Worm (Caenorhabditis elegans) whole organism, L2 larva: ENCODE data around the gene lin-36.

Source experiments
- C34F6.9 ChIP-seq: fragments of 150-350 bp; optimal IDR thresholded peaks from 2 replicates; lab custom pipeline; 2014; ENCODE audit warnings: missing biosample characterization, missing genetic modification characterization
- R02D3.7 ChIP-seq: fragments of 150-350 bp; optimal IDR thresholded peaks from 2 replicates; lab custom pipeline; 2014; ENCODE audit warnings: missing biosample characterization, missing genetic modification characterization
- Y55F3AM.14 ChIP-seq: fragments of 200-800 bp; sonication (Bioruptor generic); optimal IDR thresholded peaks from 2 replicates; lab custom pipeline; 2018; ENCODE audit warnings: mild to moderate bottlenecking, missing genetic modification characterization, missing compliant biosample characterization
- ZK546.5 ChIP-seq: sonication (generic microtip); optimal IDR thresholded peaks from 2 replicates; lab custom pipeline; 2017; ENCODE audit warnings: missing biosample characterization, missing genetic modification characterization
- aly-2 ChIP-seq: fragments of 150-350 bp; optimal IDR thresholded peaks from 2 replicates; lab custom pipeline; 2014; ENCODE audit warnings: missing biosample characterization, missing genetic modification characterization
- ama-1 ChIP-seq: fragments of 150-350 bp; optimal IDR thresholded peaks from 2 replicates; lab custom pipeline; 2018; ENCODE audit warnings: inconsistent platforms
- ceh-16 ChIP-seq: fragments of 150-350 bp; optimal IDR thresholded peaks from 2 replicates; lab custom pipeline; 2014; ENCODE audit warnings: missing biosample characterization, missing genetic modification characterization
- ceh-82 ChIP-seq: fragments of 150-350 bp; optimal IDR thresholded peaks from 2 replicates; lab custom pipeline; 2014; ENCODE audit warnings: missing biosample characterization, missing genetic modification characterization
- crh-2 ChIP-seq: sonication (generic microtip); optimal IDR thresholded peaks from 2 replicates; lab custom pipeline; 2017; ENCODE audit warnings: missing biosample characterization, missing genetic modification characterization
- dmd-4 ChIP-seq: sonication (generic microtip); optimal IDR thresholded peaks from 2 replicates; lab custom pipeline; 2017; ENCODE audit warnings: missing biosample characterization, missing genetic modification characterization
- fos-1 ChIP-seq: fragments of 150-350 bp; optimal IDR thresholded peaks from 2 replicates; lab custom pipeline; 2014; ENCODE audit warnings: missing biosample characterization, missing genetic modification characterization
- lin-11 ChIP-seq: fragments of 150-350 bp; sonication (generic microtip); optimal IDR thresholded peaks from 2 replicates; lab custom pipeline; 2014; ENCODE audit warnings: missing biosample characterization, missing genetic modification characterization, inconsistent platforms, mixed read lengths
- lsy-2 ChIP-seq, 2 experiments: fragments of 150-350 bp in 1 of 2; sonication (generic microtip) in 1 of 2; optimal IDR thresholded peaks; 2 replicates each; lab custom pipeline; 2014 to 2017; ENCODE audit warnings: missing biosample characterization in 2 of 2, missing genetic modification characterization in 2 of 2
- mab-5 ChIP-seq: fragments of 150-350 bp; optimal IDR thresholded peaks from 2 replicates; lab custom pipeline; 2014; ENCODE audit warnings: missing biosample characterization, missing genetic modification characterization
- mbf-1 ChIP-seq: sonication (generic microtip); optimal IDR thresholded peaks from 2 replicates; lab custom pipeline; 2017; ENCODE audit warnings: missing biosample characterization, missing genetic modification characterization
- mdl-1 ChIP-seq, 2 experiments: fragments of 150-350 bp in 1 of 2; sonication (generic microtip) in 1 of 2; optimal IDR thresholded peaks; 2 replicates each; lab custom pipeline; 2017; ENCODE audit warnings: missing biosample characterization in 2 of 2, missing genetic modification characterization in 2 of 2
- nhr-10 ChIP-seq: sonication (generic microtip); optimal IDR thresholded peaks from 2 replicates; lab custom pipeline; 2017; ENCODE audit warnings: missing biosample characterization, missing genetic modification characterization
- nhr-11 ChIP-seq: fragments of 150-350 bp; optimal IDR thresholded peaks from 2 replicates; lab custom pipeline; 2014; ENCODE audit warnings: missing biosample characterization, missing genetic modification characterization
- nhr-129 ChIP-seq: fragments of 150-350 bp; optimal IDR thresholded peaks from 2 replicates; lab custom pipeline; 2014; ENCODE audit warnings: missing biosample characterization, missing genetic modification characterization
- nhr-21 ChIP-seq: fragments of 150-350 bp; optimal IDR thresholded peaks from 2 replicates; lab custom pipeline; 2014; ENCODE audit warnings: missing biosample characterization, missing genetic modification characterization
- nhr-237 ChIP-seq: fragments of 150-350 bp; optimal IDR thresholded peaks from 2 replicates; lab custom pipeline; 2014; ENCODE audit warnings: missing biosample characterization, missing genetic modification characterization
- nhr-6 ChIP-seq: fragments of 150-350 bp; optimal IDR thresholded peaks from 2 replicates; lab custom pipeline; 2014; ENCODE audit warnings: missing biosample characterization, missing genetic modification characterization
- nhr-77 ChIP-seq: fragments of 150-350 bp; optimal IDR thresholded peaks from 2 replicates; lab custom pipeline; 2014; ENCODE audit warnings: missing biosample characterization, missing genetic modification characterization
- peb-1 ChIP-seq: fragments of 150-350 bp; optimal IDR thresholded peaks from 2 replicates; lab custom pipeline; 2014; ENCODE audit warnings: missing biosample characterization, missing genetic modification characterization
- sem-4 ChIP-seq: fragments of 150-350 bp; optimal IDR thresholded peaks from 2 replicates; lab custom pipeline; 2014; ENCODE audit warnings: missing biosample characterization, missing genetic modification reagents, missing genetic modification characterization
- skn-1 ChIP-seq: sonication (generic microtip); optimal IDR thresholded peaks from 2 replicates; lab custom pipeline; 2017; ENCODE audit warnings: missing biosample characterization, missing genetic modification characterization
- sma-9 ChIP-seq, 2 experiments: fragments of 150-350 bp in 1 of 2; sonication (generic microtip) in 1 of 2; optimal IDR thresholded peaks; 2 replicates each; lab custom pipeline; 2014 to 2016; ENCODE audit warnings: missing genetic modification characterization in 2 of 2, mild to moderate bottlenecking in 1 of 2, missing biosample characterization in 1 of 2, missing compliant biosample characterization in 1 of 2, missing genetic modification reagents in 1 of 2, moderate library complexity in 1 of 2
- unc-39 ChIP-seq: fragments of 150-350 bp; optimal IDR thresholded peaks from 2 replicates; lab custom pipeline; 2014; ENCODE audit warnings: missing biosample characterization, missing genetic modification characterization
- unc-55 ChIP-seq: fragments of 150-350 bp; sonication (generic microtip); optimal IDR thresholded peaks from 3 replicates; lab custom pipeline; 2014; ENCODE audit warnings: missing biosample characterization, missing genetic modification reagents, missing genetic modification characterization
- unc-62 ChIP-seq: fragments of 150-350 bp; optimal IDR thresholded peaks from 2 replicates; lab custom pipeline; 2014; ENCODE audit warnings: missing biosample characterization, missing genetic modification reagents, missing genetic modification characterization
- zag-1 ChIP-seq: fragments of 150-350 bp; optimal IDR thresholded peaks from 2 replicates; lab custom pipeline; 2014; ENCODE audit warnings: missing biosample characterization, missing genetic modification characterization
- ztf-11 ChIP-seq: sonication (generic microtip); optimal IDR thresholded peaks from 2 replicates; lab custom pipeline; 2017; ENCODE audit warnings: missing biosample characterization, missing genetic modification characterization
- ztf-4 ChIP-seq: fragments of 150-350 bp; optimal IDR thresholded peaks from 2 replicates; lab custom pipeline; 2014; ENCODE audit warnings: missing biosample characterization, missing genetic modification characterization

lin-36 gene

DNA sequence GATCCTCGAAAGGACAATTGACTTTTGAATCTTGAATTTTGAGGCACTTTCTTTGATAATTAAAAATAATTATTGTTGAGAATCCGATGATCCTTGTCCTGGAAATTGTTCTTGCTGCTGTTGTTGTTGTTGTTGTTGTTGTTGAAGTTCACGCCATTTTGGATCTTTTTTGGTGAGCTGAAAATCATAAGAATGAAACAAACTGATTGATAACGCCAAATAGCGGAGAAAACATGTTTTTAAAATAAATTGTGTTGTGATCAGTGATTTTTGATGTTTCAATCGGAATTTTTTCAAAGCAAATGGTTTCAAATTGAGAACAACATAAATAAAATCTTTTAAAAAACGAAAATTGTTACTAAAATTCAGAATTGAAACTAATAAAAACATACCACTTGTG is 3.6 kb downstream of the lin-36 start:
- TF ChIP-seq lin-11 (tag; lab: Kevin White, UChicago) (no peak), nhr-21 (tag; lab: Kevin White, UChicago) (no peak), unc-55 (GFP tag; lab: Kevin White, UChicago) (no peak), zag-1 (tag; lab: Kevin White, UChicago) (no peak)

DNA sequence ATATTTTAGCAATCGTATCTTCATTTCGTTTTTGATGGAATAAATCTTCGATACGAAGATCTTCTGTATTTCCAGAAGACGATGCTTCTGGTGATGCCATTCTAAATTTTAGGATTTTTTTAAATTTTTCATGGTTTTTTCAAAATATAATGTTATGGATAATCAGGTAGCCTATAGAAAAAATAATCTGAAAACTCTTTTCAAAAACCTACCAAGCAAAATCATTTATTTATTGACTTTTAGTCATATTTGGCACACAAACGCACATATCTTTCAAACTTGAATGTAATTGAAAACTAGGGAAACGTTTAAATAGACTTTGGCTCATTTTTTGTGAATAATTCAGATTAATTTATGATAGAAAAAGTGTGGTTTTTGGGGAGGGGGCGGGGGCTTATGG is 4.2 kb downstream of the lin-36 start, which contains the start of gene F44B9.5:
Gene F44B9.5, minus strand, starts transcription at position 101 of the 400 bp plus-strand sequence.
- TF ChIP-seq nhr-129 (tag; lab: Kevin White, UChicago) (no peak), unc-62 (GFP tag; lab: Kevin White, UChicago) (no peak), dmd-4 (tag; lab: Kevin White, UChicago) (no peak), unc-55 (GFP tag; lab: Kevin White, UChicago) (no peak), mab-5 (tag; lab: Kevin White, UChicago) (no peak), lin-11 (tag; lab: Kevin White, UChicago) (no peak), unc-39 (no peak), ceh-16 (tag; lab: Kevin White, UChicago) (no peak), Y55F3AM.14 (GFP tag; lab: Kevin White, UChicago) (no peak), sma-9 (GFP tag; optimal IDR thresholded peaks at IDR 0.05; lab: Kevin White, UChicago) (no peak), sma-9 (tag; optimal IDR thresholded peaks at IDR 0.05; lab: Kevin White, UChicago) (no peak), ztf-4 (tag; lab: Kevin White, UChicago) (no peak), mdl-1 (tag; optimal IDR thresholded peaks at IDR 0.05; lab: Kevin White, UChicago) (no peak), ama-1 (no peak), peb-1 (tag; lab: Kevin White, UChicago) (no peak), ceh-82 (tag; lab: Kevin White, UChicago) (no peak), aly-2 (tag; lab: Kevin White, UChicago) (no peak)

DNA sequence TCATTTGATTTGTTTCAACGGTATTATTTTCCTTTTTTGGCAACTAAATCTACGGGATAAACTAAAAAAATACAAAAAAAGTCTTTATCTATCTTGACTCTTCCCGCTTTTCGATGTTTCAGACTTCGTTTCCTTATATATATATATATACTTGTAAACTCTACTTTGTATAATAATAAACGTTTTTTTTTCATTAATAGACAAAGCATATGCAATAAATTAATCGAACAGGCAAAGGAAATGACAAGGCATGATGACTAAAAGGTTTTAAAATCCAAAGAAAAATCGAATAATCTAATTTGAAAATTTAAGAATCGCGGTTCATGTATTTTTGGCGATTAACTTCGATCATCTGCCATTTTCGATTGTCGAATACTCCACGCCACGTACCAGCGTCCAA is 7.1 kb downstream of the lin-36 start:
- TF ChIP-seq sma-9 (GFP tag; optimal IDR thresholded peaks at IDR 0.05; lab: Kevin White, UChicago) (no peak), sma-9 (tag; optimal IDR thresholded peaks at IDR 0.05; lab: Kevin White, UChicago) (no peak)

ce11 chrIII:8010260-8010822 is 10.3 kb downstream of the lin-36 start, which contains the start of gene cit-1.2:
TSS of gene cit-1.2 (plus strand) at chrIII:8010772.
- TF ChIP-seq nhr-129 (tag; lab: Kevin White, UChicago) (peak; percentile 55), mbf-1 (tag; lab: Kevin White, UChicago) (no peak)

- peak; percentile 58 for TF ChIP-seq fos-1 (tag; lab: Kevin White, UChicago)
- peak; percentile 1 for TF ChIP-seq lin-11 (tag; lab: Kevin White, UChicago)
- no peak for TF ChIP-seq ztf-11
- no peak for TF ChIP-seq ceh-16 (tag; lab: Kevin White, UChicago)
- TF ChIP-seq nhr-237, result no peak
- TF ChIP-seq ama-1, result peak; percentile 54
- no peak for TF ChIP-seq sem-4 (tag; lab: Kevin White, UChicago)
- no peak for TF ChIP-seq nhr-10
- TF ChIP-seq crh-2 (tag; lab: Kevin White, UChicago), result no peak
- TF ChIP-seq unc-39, result no peak
- TF ChIP-seq lsy-2 (tag; optimal IDR thresholded peaks at IDR 0.05; lab: Kevin White, UChicago), result peak in 1 of 2 experiments; percentile 39
- no peak for TF ChIP-seq skn-1
- TF ChIP-seq nhr-6 (tag; lab: Kevin White, UChicago), result no peak
- no peak for TF ChIP-seq ceh-82 (tag; lab: Kevin White, UChicago)
- no peak for TF ChIP-seq nhr-11 (tag; lab: Kevin White, UChicago)
- no peak for TF ChIP-seq ztf-4 (tag; lab: Kevin White, UChicago)
- no peak for TF ChIP-seq nhr-129 (tag; lab: Kevin White, UChicago)
- peak; percentile 51 for TF ChIP-seq unc-55 (GFP tag; lab: Kevin White, UChicago)
- TF ChIP-seq ZK546.5 (tag; lab: Kevin White, UChicago), result no peak
- peak; percentile 53 for TF ChIP-seq C34F6.9
- TF ChIP-seq nhr-77 (tag; lab: Kevin White, UChicago), result no peak
- TF ChIP-seq Y55F3AM.14 (GFP tag; lab: Kevin White, UChicago), result no peak
- TF ChIP-seq mdl-1 (tag; optimal IDR thresholded peaks at IDR 0.05; lab: Kevin White, UChicago), result no peak
- no peak for TF ChIP-seq R02D3.7 (tag; lab: Kevin White, UChicago)
- no peak for TF ChIP-seq zag-1 (tag; lab: Kevin White, UChicago)
- TF ChIP-seq, all 48 proteins: peak for 6
These were observed 10.9 kb downstream of the lin-36 start, which contains the start of gene cit-1.1 for ce11 chrIII:8009769-8010168. TSS of gene cit-1.1 (minus strand) at chrIII:8009821.
